Worm (Caenorhabditis elegans) whole organism, L4/young adult: ENCODE results near the gene ltah-1.2.

Experiments used
- dao-5 ChIP-seq: sonication (generic microtip); optimal IDR thresholded peaks from 2 replicates; lab custom pipeline; 2016; ENCODE audit warnings: missing genotype, missing genetic modification characterization, moderate library complexity, missing compliant biosample characterization
- him-1 ChIP-seq: sonication (generic microtip); optimal IDR thresholded peaks from 2 replicates; lab custom pipeline; 2016; ENCODE audit warnings: missing genotype, missing genetic modification reagents, missing genetic modification characterization, missing compliant biosample characterization

DNA sequence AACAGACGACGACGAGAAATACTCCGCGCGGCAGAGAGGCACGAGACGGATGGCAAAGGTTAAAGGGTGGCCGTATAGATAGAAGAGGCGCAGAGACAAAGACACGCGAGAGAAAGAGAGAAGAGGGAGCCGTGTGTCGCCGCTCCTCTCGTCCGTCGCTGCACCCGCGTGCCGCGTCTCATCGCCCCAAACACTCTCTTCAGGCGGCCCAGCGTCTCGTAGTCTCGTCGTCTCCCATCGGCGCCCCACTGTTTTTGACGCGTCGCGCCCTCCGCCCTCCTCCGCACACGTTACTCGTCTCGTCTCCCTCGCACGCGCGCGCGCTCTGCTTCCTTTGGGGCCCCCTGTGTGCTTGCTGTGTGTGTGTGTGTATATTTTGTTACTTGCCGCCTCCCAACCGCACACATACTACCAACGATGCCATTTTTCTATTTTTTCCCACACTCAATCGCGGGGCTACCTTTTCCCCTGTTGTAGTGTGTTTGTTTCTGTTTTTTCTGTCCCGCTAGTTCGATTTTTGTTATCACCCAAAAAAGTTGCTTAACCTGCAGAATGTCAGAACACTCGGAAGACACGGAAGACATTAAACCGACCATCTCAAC, 23.8 kb upstream of the ltah-1.2 start, which contains the start of gene madf-9:
- TF ChIP-seq him-1 = peak; percentile 18
- TF ChIP-seq dao-5 (tag; lab: Kevin White, UChicago) = peak; percentile 70
